Fruit fly (Drosophila melanogaster) whole organism, embryonic: ENCODE results near the gene spn-F.

Experiments
- Atf3 ChIP-seq: fragments of 200-800 bp; sonication (Bioruptor generic); optimal IDR thresholded peaks from 3 replicates; lab custom pipeline; 2016; ENCODE audit warnings: missing biosample characterization, missing genetic modification characterization
- Blimp-1 ChIP-seq: fragments of 200-800 bp; sonication (Bioruptor generic); optimal IDR thresholded peaks from 3 replicates; lab custom pipeline; 2018; ENCODE audit warnings: missing biosample characterization, missing genetic modification characterization, mild to moderate bottlenecking, moderate library complexity, missing genetic modification reagents
- CG10543 ChIP-seq: fragments of 200-800 bp; sonication (Bioruptor generic); optimal IDR thresholded peaks from 3 replicates; lab custom pipeline; 2017; ENCODE audit warnings: missing biosample characterization, mild to moderate bottlenecking, missing genetic modification characterization, moderate library complexity
- CG12391 ChIP-seq: fragments of 200-800 bp; sonication (Bioruptor generic); optimal IDR thresholded peaks from 3 replicates; lab custom pipeline; 2018; ENCODE audit warnings: missing biosample characterization, mild to moderate bottlenecking, missing genetic modification characterization, moderate library complexity
- CG12659 ChIP-seq: fragments of 200-800 bp; sonication (Bioruptor generic); optimal IDR thresholded peaks from 3 replicates; lab custom pipeline; 2017; ENCODE audit warnings: mild to moderate bottlenecking, missing biosample characterization, missing genetic modification reagents, missing genetic modification characterization
- CG12769 ChIP-seq: fragments of 200-800 bp; sonication (Bioruptor generic); optimal IDR thresholded peaks from 2 replicates; lab custom pipeline; 2019; ENCODE audit warnings: missing biosample characterization, mild to moderate bottlenecking, missing genetic modification characterization, moderate library complexity
- CG14667 ChIP-seq: fragments of 200-800 bp; sonication (Bioruptor generic); IDR thresholded peaks from 2 replicates; pipeline ENCODE4 v1.3.6; 2022; ENCODE audit warnings: missing biosample characterization, missing genetic modification characterization
- CG16863 ChIP-seq: fragments of 200-800 bp; sonication (Bioruptor generic); optimal IDR thresholded peaks from 3 replicates; lab custom pipeline; 2016; ENCODE audit warnings: missing biosample characterization, missing genetic modification characterization
- CG17361 ChIP-seq: fragments of 200-800 bp; sonication (Bioruptor generic); IDR thresholded peaks from 3 replicates; pipeline ENCODE4 v1.3.6; 2022; ENCODE audit warnings: missing biosample characterization, missing genetic modification characterization
- CG1792 ChIP-seq: fragments of 200-800 bp; sonication (Bioruptor generic); optimal IDR thresholded peaks from 2 replicates; lab custom pipeline; 2016; ENCODE audit warnings: missing biosample characterization, missing genetic modification characterization
- CG3065 ChIP-seq: fragments of 200-800 bp; sonication (Bioruptor generic); optimal IDR thresholded peaks from 2 replicates; lab custom pipeline; 2016; ENCODE audit warnings: missing biosample characterization, missing genetic modification characterization
- CG3281 ChIP-seq: fragments of 200-800 bp; sonication (Bioruptor generic); optimal IDR thresholded peaks from 3 replicates; lab custom pipeline; 2017; ENCODE audit warnings: missing biosample characterization, mild to moderate bottlenecking, missing genetic modification characterization
- CG3838 ChIP-seq: fragments of 200-800 bp; sonication (Bioruptor generic); optimal IDR thresholded peaks from 3 replicates; lab custom pipeline; 2016; ENCODE audit warnings: missing biosample characterization, missing genetic modification characterization
- CG42726 ChIP-seq: fragments of 200-800 bp; sonication (Bioruptor generic); IDR thresholded peaks from 2 replicates; pipeline ENCODE4 v1.3.6; 2022; ENCODE audit warnings: missing biosample characterization, missing genetic modification characterization; ENCODE audit not compliant: partially characterized antibody
- CG5180 ChIP-seq: fragments of 200-800 bp; sonication (Bioruptor generic); optimal IDR thresholded peaks from 3 replicates; lab custom pipeline; 2017; ENCODE audit warnings: missing biosample characterization, missing genetic modification characterization, mild to moderate bottlenecking, moderate library complexity, missing genetic modification reagents
- CG7271 ChIP-seq: fragments of 200-800 bp; sonication (Bioruptor generic); optimal IDR thresholded peaks from 2 replicates; lab custom pipeline; 2018; ENCODE audit warnings: missing biosample characterization, mild to moderate bottlenecking, missing genetic modification characterization, moderate library complexity
- CG8281 ChIP-seq: fragments of 200-800 bp; sonication (Bioruptor generic); optimal IDR thresholded peaks from 2 replicates; lab custom pipeline; 2018; ENCODE audit warnings: missing biosample characterization, mild to moderate bottlenecking, missing genetic modification characterization, moderate library complexity
- CG9215 ChIP-seq: fragments of 200-800 bp; sonication (Bioruptor generic); IDR thresholded peaks from 2 replicates; pipeline ENCODE4 v1.3.6; 2022; ENCODE audit warnings: missing biosample characterization, missing genetic modification characterization
- CG9727 ChIP-seq: fragments of 200-800 bp; sonication (Bioruptor generic); optimal IDR thresholded peaks from 3 replicates; lab custom pipeline; 2017; ENCODE audit warnings: missing biosample characterization, mild to moderate bottlenecking, missing genetic modification characterization
- Drgx ChIP-seq: fragments of 200-800 bp; sonication (Bioruptor generic); IDR thresholded peaks from 2 replicates; pipeline ENCODE4 v1.3.6; 2022; ENCODE audit warnings: missing biosample characterization, missing genetic modification characterization
- Elba2 ChIP-seq: fragments of 200-800 bp; sonication (Bioruptor generic); optimal IDR thresholded peaks from 3 replicates; lab custom pipeline; 2016; ENCODE audit warnings: missing biosample characterization, missing genetic modification characterization
- Hmr ChIP-seq: fragments of 200-800 bp; sonication (Bioruptor generic); optimal IDR thresholded peaks from 3 replicates; lab custom pipeline; 2017; ENCODE audit warnings: mild to moderate bottlenecking, missing biosample characterization, missing genetic modification reagents, missing genetic modification characterization
- Med ChIP-seq: fragments of 200-800 bp; sonication (Bioruptor generic); peaks from one replicate; lab custom pipeline; 2016; ENCODE audit warnings: missing biosample characterization, missing genetic modification characterization, mild to moderate bottlenecking, inconsistent platforms, moderate library complexity
- Nf-YC ChIP-seq: fragments of 200-800 bp; optimal IDR thresholded peaks from 3 replicates; lab custom pipeline; 2019; ENCODE audit warnings: missing biosample characterization, mild to moderate bottlenecking, missing genetic modification characterization, moderate library complexity
- Optix ChIP-seq: fragments of 200-800 bp; sonication (Bioruptor generic); IDR thresholded peaks from 3 replicates; pipeline ENCODE4 v1.3.6; 2022; ENCODE audit warnings: missing biosample characterization, missing genetic modification characterization
- Pdp1 ChIP-seq, 2 experiments: fragments of 200-800 bp; sonication (Bioruptor generic); optimal IDR thresholded peaks; 3 replicates each; lab custom pipeline; 2016; ENCODE audit warnings: missing biosample characterization in 2 of 2, missing genetic modification characterization in 2 of 2, mild to moderate bottlenecking in 1 of 2, moderate library complexity in 1 of 2
- Poxn ChIP-seq: fragments of 200-800 bp; sonication (Bioruptor generic); IDR thresholded peaks from 2 replicates; pipeline ENCODE4 v1.3.6; 2022; ENCODE audit warnings: missing biosample characterization, missing genetic modification characterization
- Sin3A ChIP-seq: fragments of >200 bp; optimal IDR thresholded peaks from 2 replicates; lab custom pipeline; 2018
- ash1 ChIP-seq: fragments of 200-800 bp; sonication (Bioruptor generic); optimal IDR thresholded peaks from 2 replicates; lab custom pipeline; 2018; ENCODE audit warnings: missing biosample characterization, mild to moderate bottlenecking, missing genetic modification characterization
- bab2 ChIP-seq: fragments of 200-800 bp; sonication (Bioruptor generic); optimal IDR thresholded peaks from 2 replicates; lab custom pipeline; 2016; ENCODE audit warnings: missing biosample characterization, missing genetic modification characterization
- cg ChIP-seq: fragments of 200-800 bp; sonication (Bioruptor generic); optimal IDR thresholded peaks from 3 replicates; lab custom pipeline; 2019; ENCODE audit warnings: missing biosample characterization, mild to moderate bottlenecking, missing genetic modification characterization, moderate library complexity
- chinmo ChIP-seq: fragments of 200-800 bp; sonication (Bioruptor generic); IDR thresholded peaks from 4 replicates; pipeline ENCODE4 v1.3.6; 2022; ENCODE audit warnings: missing biosample characterization, missing genetic modification characterization; ENCODE audit not compliant: partially characterized antibody
- croc ChIP-seq: fragments of 200-800 bp; sonication (Bioruptor generic); conservative IDR thresholded peaks from 3 replicates; pipeline ENCODE4 v1.3.6; 2022; ENCODE audit warnings: missing biosample characterization, missing genetic modification characterization
- da ChIP-seq: fragments of 200-800 bp; sonication (Bioruptor generic); optimal IDR thresholded peaks from 2 replicates; lab custom pipeline; 2016; ENCODE audit warnings: missing biosample characterization, missing genetic modification characterization
- danr ChIP-seq: fragments of 200-800 bp; sonication (Bioruptor generic); IDR thresholded peaks from 2 replicates; pipeline ENCODE4 v1.3.6; 2022; ENCODE audit warnings: missing biosample characterization, missing genetic modification characterization
- dm ChIP-seq: fragments of 200-800 bp; sonication (Bioruptor generic); optimal IDR thresholded peaks from 3 replicates; lab custom pipeline; 2016; ENCODE audit warnings: missing biosample characterization, missing genetic modification characterization
- fd3F ChIP-seq: fragments of 200-800 bp; sonication (Bioruptor generic); optimal IDR thresholded peaks from 2 replicates; lab custom pipeline; 2018; ENCODE audit warnings: missing biosample characterization, mild to moderate bottlenecking, missing genetic modification characterization, moderate library complexity
- fd64A ChIP-seq: fragments of 200-800 bp; sonication (Bioruptor generic); optimal IDR thresholded peaks from 3 replicates; lab custom pipeline; 2018; ENCODE audit warnings: missing biosample characterization, mild to moderate bottlenecking, missing genetic modification characterization
- ham ChIP-seq: fragments of 200-800 bp; sonication (Bioruptor generic); IDR thresholded peaks from 2 replicates; pipeline ENCODE4 v1.3.6; 2022; ENCODE audit warnings: missing biosample characterization, missing genetic modification characterization
- ind ChIP-seq: fragments of 200-800 bp; sonication (Bioruptor generic); optimal IDR thresholded peaks from 3 replicates; lab custom pipeline; 2016; ENCODE audit warnings: missing biosample characterization, missing genetic modification characterization
- inv ChIP-seq: fragments of 200-800 bp; sonication (Bioruptor generic); IDR thresholded peaks from 2 replicates; pipeline ENCODE4 v1.3.6; 2022; ENCODE audit warnings: missing biosample characterization, missing genetic modification characterization; ENCODE audit not compliant: partially characterized antibody
- jing ChIP-seq: fragments of 200-800 bp; sonication (Bioruptor generic); optimal IDR thresholded peaks from 2 replicates; lab custom pipeline; 2018; ENCODE audit warnings: missing biosample characterization, mild to moderate bottlenecking, missing genetic modification characterization
- kah ChIP-seq: fragments of 200-800 bp; sonication (Bioruptor generic); optimal IDR thresholded peaks from 2 replicates; lab custom pipeline; 2018; ENCODE audit warnings: missing biosample characterization, mild to moderate bottlenecking, missing genetic modification characterization
- lbe ChIP-seq: fragments of 200-800 bp; sonication (Bioruptor generic); optimal IDR thresholded peaks from 2 replicates; lab custom pipeline; 2016; ENCODE audit warnings: missing biosample characterization, mild to moderate bottlenecking, missing genetic modification characterization
- mam ChIP-seq: fragments of 200-800 bp; sonication (Bioruptor generic); optimal IDR thresholded peaks from 3 replicates; lab custom pipeline; 2016; ENCODE audit warnings: missing biosample characterization, missing genetic modification characterization
- mirr ChIP-seq: fragments of 200-800 bp; sonication (Bioruptor generic); optimal IDR thresholded peaks from 3 replicates; lab custom pipeline; 2018; ENCODE audit warnings: missing biosample characterization, mild to moderate bottlenecking, missing genetic modification characterization
- pita ChIP-seq: fragments of 200-800 bp; sonication (Bioruptor generic); optimal IDR thresholded peaks from 2 replicates; lab custom pipeline; 2017; ENCODE audit warnings: missing biosample characterization, mild to moderate bottlenecking, missing genetic modification characterization
- sd ChIP-seq: fragments of 200-800 bp; sonication (Bioruptor generic); optimal IDR thresholded peaks from 3 replicates; lab custom pipeline; 2018; ENCODE audit warnings: missing biosample characterization, mild to moderate bottlenecking, missing genetic modification characterization, moderate library complexity
- so ChIP-seq: fragments of 200-800 bp; sonication (Bioruptor generic); IDR thresholded peaks from 3 replicates; pipeline ENCODE4 v1.3.6; 2022; ENCODE audit warnings: missing biosample characterization, missing genetic modification characterization
- tgo ChIP-seq: fragments of 200-800 bp; sonication (Bioruptor generic); IDR thresholded peaks from 3 replicates; pipeline ENCODE4 v1.3.6; 2022; ENCODE audit warnings: missing biosample characterization, missing genetic modification characterization
- trh ChIP-seq: fragments of 200-800 bp; sonication (Bioruptor generic); optimal IDR thresholded peaks from 2 replicates; lab custom pipeline; 2016; ENCODE audit warnings: missing biosample characterization, missing genetic modification characterization

Gene spn-F

dm6 chr3R:31225043-31225681 lies 29.8 kb upstream of the spn-F start (continued):
- TF ChIP-seq CG12769 (tag; lab: Kevin White, UChicago) (no peak), mam (GFP tag; lab: Kevin White, UChicago) (no peak), CG12391 (tag; lab: Kevin White, UChicago) (no peak), chinmo (GFP tag; lab: Robert Waterston, UW) (no peak), trh (GFP tag; lab: Kevin White, UChicago) (no peak), bab2 (GFP tag; lab: Kevin White, UChicago) (no peak), CG17361 (no peak), pita (no peak), CG9727 (GFP tag; lab: Kevin White, UChicago) (no peak), CG10543 (GFP tag; lab: Kevin White, UChicago) (peak; percentile 14), CG9215 (GFP tag; lab: Robert Waterston, UW) (no peak), Poxn (GFP tag; lab: Robert Waterston, UW) (no peak), ash1 (no peak), CG3065 (GFP tag; lab: Kevin White, UChicago) (no peak), CG1792 (GFP tag; lab: Kevin White, UChicago) (no peak), Hmr (no peak), ham (GFP tag; lab: Robert Waterston, UW) (no peak), Med (GFP tag; lab: Kevin White, UChicago) (peak; percentile 43), Nf-YC (no peak), mirr (peak; percentile 24), CG7271 (no peak), croc (GFP tag; lab: Robert Waterston, UW) (no peak), dm (GFP tag; lab: Kevin White, UChicago) (peak; percentile 82), CG8281 (no peak), sd (tag; lab: Kevin White, UChicago) (no peak), kah (GFP tag; lab: Kevin White, UChicago) (peak; percentile 5), CG5180 (no peak), fd64A (GFP tag; lab: Kevin White, UChicago) (no peak), Blimp-1 (no peak), Sin3A (lab: Kevin White, UChicago) (no peak), Drgx (peak; percentile 73), inv (GFP tag; lab: Robert Waterston, UW) (no peak), Pdp1 (GFP tag; optimal IDR thresholded peaks at IDR 0.05; lab: Kevin White, UChicago) (peak in 1 of 2 experiments; percentile 93), ind (GFP tag; lab: Kevin White, UChicago) (no peak), CG3838 (GFP tag; lab: Kevin White, UChicago) (no peak), CG12659 (GFP tag; lab: Kevin White, UChicago) (no peak), CG3281 (GFP tag; lab: Kevin White, UChicago) (no peak), fd3F (GFP tag; lab: Kevin White, UChicago) (no peak), CG42726 (GFP tag; lab: Robert Waterston, UW) (no peak), so (GFP tag; lab: Robert Waterston, UW) (no peak), cg (peak; percentile 11), Optix (GFP tag; lab: Robert Waterston, UW) (no peak), tgo (GFP tag; lab: Robert Waterston, UW) (no peak), da (no peak), CG16863 (no peak), lbe (GFP tag; lab: Kevin White, UChicago) (peak; percentile 43), jing (GFP tag; lab: Kevin White, UChicago) (no peak), CG14667 (GFP tag; lab: Robert Waterston, UW) (no peak), danr (no peak), Elba2 (no peak), Atf3 (no peak)
